Fruit fly (Drosophila melanogaster): ENCODE results near the gene CG31268.

dm6 chr3R:17067721-17068120 lies 36.1 kb downstream of the CG31268 start:
- TF ChIP-seq achi (GFP tag; optimal IDR thresholded peaks at IDR 0.05) (no peak), fkh (GFP tag; optimal IDR thresholded peaks at IDR 0.05) (peak; percentile 44), Eip78C (GFP tag) (peak; percentile 11), CG31627 (GFP tag; optimal IDR thresholded peaks at IDR 0.05) (no peak), CG6854 (GFP tag; optimal IDR thresholded peaks at IDR 0.05) (no peak), Eip93F (GFP tag; optimal IDR thresholded peaks at IDR 0.05) (no peak), fd85E (GFP tag; optimal IDR thresholded peaks at IDR 0.05) (no peak), CG4318 (GFP tag; optimal IDR thresholded peaks at IDR 0.05) (no peak), esn (GFP tag; optimal IDR thresholded peaks at IDR 0.05) (no peak), Sox14 (GFP tag; optimal IDR thresholded peaks at IDR 0.05) (no peak), CG15336 (GFP tag; IDR thresholded peaks at IDR 0.05) (no peak), CG8632 (GFP tag; optimal IDR thresholded peaks at IDR 0.05) (no peak), Ets96B (tag; optimal IDR thresholded peaks at IDR 0.05) (no peak), vri (GFP tag; optimal IDR thresholded peaks at IDR 0.05) (peak; percentile 96)

Measured in whole organism, prepupa.